Comparison of ENCODE assay signal across 5 fruit fly cellular contexts in the genomic region with DNA sequence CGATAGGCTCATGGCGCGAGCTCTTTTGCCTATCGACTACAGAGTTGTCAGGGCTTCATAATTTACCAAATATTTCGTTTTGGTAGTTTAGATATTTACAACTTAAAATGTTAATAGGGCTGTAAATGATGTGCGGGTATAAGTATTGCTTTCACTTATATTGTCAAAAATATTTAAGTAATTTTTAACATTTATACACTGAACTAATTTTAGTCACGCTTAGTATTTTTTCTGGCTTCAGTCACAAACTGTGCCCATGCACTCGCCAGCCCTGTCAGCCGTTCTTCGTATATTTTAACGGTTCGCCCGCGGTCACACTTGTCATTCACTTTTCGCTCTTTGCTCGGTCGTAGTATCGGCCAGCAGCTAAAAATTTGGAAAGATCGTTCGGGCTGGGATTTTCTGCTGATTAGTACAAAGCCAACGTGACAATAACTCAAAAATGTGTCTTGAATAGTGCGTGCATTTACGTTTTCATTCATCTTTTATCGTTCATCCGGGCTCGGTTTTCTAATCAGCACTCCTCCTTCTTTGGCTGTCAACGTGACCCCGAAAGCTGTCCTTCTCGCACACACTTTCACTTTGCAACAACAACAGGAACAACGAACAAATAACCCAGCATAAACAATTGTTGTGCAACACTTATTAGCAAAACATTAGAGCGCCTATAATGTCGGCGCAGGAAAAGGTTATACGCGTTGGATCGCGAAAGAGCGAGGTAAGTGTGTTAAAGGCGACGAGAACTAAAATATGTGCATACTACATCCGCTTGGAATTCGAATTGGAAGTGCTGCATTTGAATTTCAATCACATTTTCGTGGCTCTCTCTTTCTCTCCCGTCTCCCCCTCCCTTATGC.
TF ChIP-seq lines count a peak whose summit lies in the region.

A gene (plus strand): TSS at position 319 of the 857 bp plus-strand sequence.
A gene (minus strand): TSS at position 789 of the 857 bp plus-strand sequence.

TF ChIP-seq in whole organism, adult, 20 proteins besides CTCF, POLR2A, EP300 and RAD21 (continued from another document):
- TF ChIP-seq ovo (GFP tag; optimal IDR thresholded peaks at IDR 0.05; lab: Kevin White, UChicago) (peak; percentile 83), Hr96 (GFP tag; optimal IDR thresholded peaks at IDR 0.05; lab: Kevin White, UChicago) (peak; percentile 92), CG7101 (tag; optimal IDR thresholded peaks at IDR 0.05; lab: Kevin White, UChicago) (peak; percentile 68), CG5204 (GFP tag; optimal IDR thresholded peaks at IDR 0.05; lab: Kevin White, UChicago) (no peak)

TF ChIP-seq in whole organism, embryonic, 481 proteins besides CTCF, POLR2A, EP300 and RAD21 (continued from another document and continues in another):
- peak; percentile 68 for TF ChIP-seq kni (GFP tag; optimal IDR thresholded peaks at IDR 0.05; lab: Kevin White, UChicago)
- TF ChIP-seq CG30020 (tag; optimal IDR thresholded peaks at IDR 0.05; lab: Kevin White, UChicago), result peak; percentile 81
- peak; percentile 79 for TF ChIP-seq NfI (GFP tag; optimal IDR thresholded peaks at IDR 0.05; lab: Kevin White, UChicago)
- TF ChIP-seq ro (GFP tag; IDR thresholded peaks at IDR 0.05; lab: Robert Waterston, UW), result no peak
- peak; percentile 68 for TF ChIP-seq CG3065 (GFP tag; optimal IDR thresholded peaks at IDR 0.05; lab: Kevin White, UChicago)
- TF ChIP-seq CG5953 (GFP tag; IDR thresholded peaks at IDR 0.05; lab: Robert Waterston, UW), result 0 out of 2 replicates have a peak, but pooled peaks have one; percentile 25
- TF ChIP-seq tll (GFP tag; optimal IDR thresholded peaks at IDR 0.05; lab: Kevin White, UChicago), result peak in 1 of 2 experiments; percentile 55
- TF ChIP-seq CG31365 (tag; optimal IDR thresholded peaks at IDR 0.05; lab: Kevin White, UChicago), result peak; percentile 25
- TF ChIP-seq CG2202 (tag; optimal IDR thresholded peaks at IDR 0.05; lab: Kevin White, UChicago), result peak; percentile 65
- TF ChIP-seq CG6854 (GFP tag; optimal IDR thresholded peaks at IDR 0.05; lab: Kevin White, UChicago), result peak; percentile 64
- no peak for TF ChIP-seq ato (GFP tag; IDR thresholded peaks at IDR 0.05; lab: Robert Waterston, UW; ENCODE audit: partially characterized antibody)
- peak; percentile 35 for TF ChIP-seq gcm (GFP tag; optimal IDR thresholded peaks at IDR 0.05; lab: Kevin White, UChicago)
- TF ChIP-seq CG12942 (GFP tag; optimal IDR thresholded peaks at IDR 0.05; lab: Kevin White, UChicago), result peak; percentile 90
- TF ChIP-seq CG10543 (GFP tag; optimal IDR thresholded peaks at IDR 0.05; lab: Kevin White, UChicago), result peak; percentile 92
- TF ChIP-seq CG31224 (GFP tag; IDR thresholded peaks at IDR 0.05; lab: Robert Waterston, UW), result peak; percentile 74
- peak; percentile 74 for TF ChIP-seq repo (GFP tag; optimal IDR thresholded peaks at IDR 0.05; lab: Kevin White, UChicago)
- TF ChIP-seq tup (GFP tag; optimal IDR thresholded peaks at IDR 0.05; lab: Kevin White, UChicago), result peak; percentile 75
- TF ChIP-seq CG3838 (GFP tag; optimal IDR thresholded peaks at IDR 0.05; lab: Kevin White, UChicago), result peak; percentile 78
- peak; percentile 94 for TF ChIP-seq CG17829 (tag; optimal IDR thresholded peaks at IDR 0.05; lab: Kevin White, UChicago)
- TF ChIP-seq Side (GFP tag; optimal IDR thresholded peaks at IDR 0.05; lab: Kevin White, UChicago), result peak; percentile 74
- TF ChIP-seq CG9876 (GFP tag; optimal IDR thresholded peaks at IDR 0.05; lab: Kevin White, UChicago), result peak; percentile 84
- peak; percentile 85 for TF ChIP-seq maf-S (GFP tag; optimal IDR thresholded peaks at IDR 0.05; lab: Kevin White, UChicago)
- TF ChIP-seq usp (GFP tag; optimal IDR thresholded peaks at IDR 0.05; lab: Kevin White, UChicago), result no peak
- peak; percentile 89 for TF ChIP-seq CG17186 (GFP tag; optimal IDR thresholded peaks at IDR 0.05; lab: Kevin White, UChicago)
- TF ChIP-seq CG14014 (GFP tag; IDR thresholded peaks at IDR 0.05; lab: Robert Waterston, UW), result peak; percentile 87
- TF ChIP-seq CG7271 (tag; optimal IDR thresholded peaks at IDR 0.05; lab: Kevin White, UChicago), result peak; percentile 77
- TF ChIP-seq psq (GFP tag; optimal IDR thresholded peaks at IDR 0.05; lab: Kevin White, UChicago), result peak; percentile 73
- TF ChIP-seq CG18476 (GFP tag; optimal IDR thresholded peaks at IDR 0.05; lab: Kevin White, UChicago), result peak; percentile 87

TF ChIP-seq in whole organism, prepupa, 60 proteins besides CTCF, POLR2A, EP300 and RAD21 (continued from another document and continues in another):
- TF ChIP-seq esn (GFP tag; optimal IDR thresholded peaks at IDR 0.05; lab: Kevin White, UChicago) (peak; percentile 76), svp (GFP tag; lab: Kevin White, UChicago) (no peak), Hr38 (GFP tag; optimal IDR thresholded peaks at IDR 0.05; lab: Kevin White, UChicago) (peak; percentile 57), CG15336 (GFP tag; IDR thresholded peaks at IDR 0.05; lab: Robert Waterston, UW) (peak; percentile 65), CG8119 (GFP tag; IDR thresholded peaks at IDR 0.05; lab: Robert Waterston, UW) (peak; percentile 58; the same call in 2 of the 3 replicates), ss (GFP tag; optimal IDR thresholded peaks at IDR 0.05; lab: Kevin White, UChicago) (no peak), fkh (GFP tag; optimal IDR thresholded peaks at IDR 0.05; lab: Kevin White, UChicago) (peak; percentile 22), CG32006 (GFP tag; optimal IDR thresholded peaks at IDR 0.05; lab: Kevin White, UChicago) (no peak), CG6163 (GFP tag; IDR thresholded peaks at IDR 0.05; lab: Robert Waterston, UW) (peak; percentile 81), Eip78C (GFP tag; lab: Kevin White, UChicago) (peak; percentile 92), CG3032 (tag; optimal IDR thresholded peaks at IDR 0.05; lab: Kevin White, UChicago) (peak; percentile 83), Gug (GFP tag; IDR thresholded peaks at IDR 0.05; lab: Robert Waterston, UW) (peak; percentile 64), Lpt (GFP tag; optimal IDR thresholded peaks at IDR 0.05; lab: Kevin White, UChicago) (peak; percentile 58), Hr39 (GFP tag; optimal IDR thresholded peaks at IDR 0.05; lab: Kevin White, UChicago) (peak; percentile 87), CG7368 (GFP tag; optimal IDR thresholded peaks at IDR 0.05; lab: Kevin White, UChicago) (peak; percentile 59), Ets21C (GFP tag; optimal IDR thresholded peaks at IDR 0.05; lab: Kevin White, UChicago) (peak; percentile 64), CG9139 (GFP tag; optimal IDR thresholded peaks at IDR 0.05; lab: Kevin White, UChicago) (no peak), CG10631 (GFP tag; optimal IDR thresholded peaks at IDR 0.05; lab: Kevin White, UChicago) (peak; percentile 76), CG3919 (GFP tag; optimal IDR thresholded peaks at IDR 0.05; lab: Kevin White, UChicago) (peak; percentile 83), pdm3 (GFP tag; optimal IDR thresholded peaks at IDR 0.05; lab: Kevin White, UChicago) (no peak), CG6854 (GFP tag; optimal IDR thresholded peaks at IDR 0.05; lab: Kevin White, UChicago) (peak; percentile 73), Sox14 (GFP tag; optimal IDR thresholded peaks at IDR 0.05; lab: Kevin White, UChicago) (peak; percentile 92), fd85E (GFP tag; optimal IDR thresholded peaks at IDR 0.05; lab: Kevin White, UChicago) (peak; percentile 16), Eip75B (GFP tag; optimal IDR thresholded peaks at IDR 0.05; lab: Kevin White, UChicago) (no peak), salr (GFP tag; optimal IDR thresholded peaks at IDR 0.05; lab: Kevin White, UChicago) (peak in 1 of 2 experiments; percentile 38), Blimp-1 (GFP tag; optimal IDR thresholded peaks at IDR 0.05; lab: Kevin White, UChicago) (peak; percentile 95), CG6808 (GFP tag; optimal IDR thresholded peaks at IDR 0.05; lab: Kevin White, UChicago) (peak; percentile 74), CG31627 (GFP tag; optimal IDR thresholded peaks at IDR 0.05; lab: Kevin White, UChicago) (peak; percentile 89), fd59A (GFP tag; optimal IDR thresholded peaks at IDR 0.05; lab: Kevin White, UChicago) (peak; percentile 37), CG11902 (GFP tag; optimal IDR thresholded peaks at IDR 0.05; lab: Kevin White, UChicago) (peak; percentile 68), CG8632 (GFP tag; optimal IDR thresholded peaks at IDR 0.05; lab: Kevin White, UChicago) (no peak)

TF ChIP-seq in whole organism, pupa, 21 proteins besides CTCF, POLR2A, EP300 and RAD21 (continued from another document):
- TF ChIP-seq CG34367 (tag; optimal IDR thresholded peaks at IDR 0.05; lab: Kevin White, UChicago) (peak; percentile 40), CG15710 (tag; optimal IDR thresholded peaks at IDR 0.05; lab: Kevin White, UChicago) (peak; percentile 74), EcR (GFP tag; optimal IDR thresholded peaks at IDR 0.05; lab: Kevin White, UChicago) (peak; percentile 53)

TF ChIP-seq in whole organism, wandering third instar larva, 38 proteins besides CTCF, POLR2A, EP300 and RAD21 (continued from another document):
- TF ChIP-seq Mio (GFP tag; optimal IDR thresholded peaks at IDR 0.05; lab: Kevin White, UChicago) (peak; percentile 37), h (GFP tag; optimal IDR thresholded peaks at IDR 0.05; lab: Kevin White, UChicago) (peak; percentile 94), N (GFP tag; optimal IDR thresholded peaks at IDR 0.05; lab: Kevin White, UChicago) (no peak), HLH106 (tag; optimal IDR thresholded peaks at IDR 0.05; lab: Kevin White, UChicago) (peak; percentile 86), Rel (GFP tag; optimal IDR thresholded peaks at IDR 0.05; lab: Kevin White, UChicago) (peak; percentile 46), Rel (tag; optimal IDR thresholded peaks at IDR 0.05; lab: Kevin White, UChicago) (peak; percentile 98), pan (optimal IDR thresholded peaks at IDR 0.05; lab: Kevin White, UChicago) (no peak), CG32264 (GFP tag; optimal IDR thresholded peaks at IDR 0.05; lab: Kevin White, UChicago) (peak; percentile 50)
